Worm (Caenorhabditis elegans) whole organism, L4 larva: ENCODE measurements around the gene F19C6.5.

Experiments used
- F37D6.2 ChIP-seq: sonication (generic microtip); optimal IDR thresholded peaks from 2 replicates; lab custom pipeline; 2016; ENCODE audit warnings: mild to moderate bottlenecking, missing genetic modification characterization, missing compliant biosample characterization
- T26A8.4 ChIP-seq: fragments of 200-800 bp; sonication (Bioruptor generic); IDR thresholded peaks from 2 replicates; pipeline ENCODE4 v1.3.6; 2022; ENCODE audit warnings: missing genetic modification characterization, missing compliant biosample characterization
- Y5F2A.4 ChIP-seq: fragments of 200-800 bp; sonication (Bioruptor generic); optimal IDR thresholded peaks from 2 replicates; lab custom pipeline; 2018; ENCODE audit warnings: mild to moderate bottlenecking, missing genetic modification characterization, missing compliant biosample characterization
- Y75B8A.6 ChIP-seq: fragments of 200-800 bp; sonication (Bioruptor generic); IDR thresholded peaks from 2 replicates; pipeline ENCODE4 v1.3.6; 2022; ENCODE audit warnings: missing genetic modification reagents, missing genetic modification characterization, missing compliant biosample characterization
- ZK337.2 ChIP-seq: fragments of 200-800 bp; sonication (Bioruptor generic); IDR thresholded peaks from 2 replicates; pipeline ENCODE4 v1.3.6; 2022; ENCODE audit warnings: missing genetic modification reagents, missing genetic modification characterization, missing compliant biosample characterization
- aha-1 ChIP-seq: fragments of 150-350 bp; peaks from one replicate; lab custom pipeline; 2014; ENCODE audit warnings: missing biosample characterization, missing genetic modification characterization
- ama-1 ChIP-seq: fragments of 150-350 bp; optimal IDR thresholded peaks from 2 replicates; lab custom pipeline; 2014; ENCODE audit warnings: inconsistent platforms, mixed read lengths
- arid-1 ChIP-seq: fragments of 200-800 bp; sonication (Bioruptor generic); conservative IDR thresholded peaks from 2 replicates; pipeline ENCODE4 v1.3.6; 2022; ENCODE audit warnings: missing genetic modification reagents, missing genetic modification characterization, missing compliant biosample characterization
- ceh-20 ChIP-seq: fragments of 200-800 bp; sonication (Bioruptor generic); IDR thresholded peaks from 2 replicates; pipeline ENCODE4 v1.3.6; 2022; ENCODE audit warnings: missing genetic modification reagents, missing genetic modification characterization, missing compliant biosample characterization
- ceh-44 ChIP-seq: fragments of 200-800 bp; sonication (Bioruptor generic); IDR thresholded peaks from 2 replicates; pipeline ENCODE4 v1.3.6; 2022; ENCODE audit warnings: missing genetic modification reagents, missing genetic modification characterization, missing compliant biosample characterization
- cey-2 ChIP-seq: sonication (generic microtip); optimal IDR thresholded peaks from 3 replicates; lab custom pipeline; 2017; ENCODE audit warnings: missing genetic modification characterization, mild to moderate bottlenecking, missing compliant biosample characterization, antibody characterized with exemption, borderline replicate concordance; ENCODE audit not compliant: insufficient read depth
- ctbp-1 ChIP-seq: fragments of 200-800 bp; sonication (Bioruptor generic); IDR thresholded peaks from 2 replicates; pipeline ENCODE4 v1.3.6; 2022; ENCODE audit warnings: missing genetic modification reagents, missing genetic modification characterization, missing compliant biosample characterization
- daf-16 ChIP-seq, 3 experiments: sonication (generic microtip); optimal IDR thresholded peaks; 2 replicates each; lab custom pipeline; 2016 to 2017; ENCODE audit warnings: missing genetic modification characterization in 3 of 3, missing genetic modification reagents in 3 of 3, mild to moderate bottlenecking in 2 of 3, missing compliant biosample characterization in 2 of 3, missing biosample characterization in 1 of 3, moderate library complexity in 1 of 3
- dmd-6 ChIP-seq: fragments of 200-800 bp; sonication (Bioruptor generic); IDR thresholded peaks from 2 replicates; pipeline ENCODE4 v1.3.6; 2022; ENCODE audit warnings: missing genetic modification reagents, missing genetic modification characterization, missing compliant biosample characterization
- dpl-1 ChIP-seq: fragments of 150-350 bp; optimal IDR thresholded peaks from 2 replicates; lab custom pipeline; 2014; ENCODE audit warnings: missing biosample characterization, missing genetic modification reagents, missing genetic modification characterization
- duxl-1 ChIP-seq: sonication (generic microtip); optimal IDR thresholded peaks from 2 replicates; lab custom pipeline; 2016; ENCODE audit warnings: mild to moderate bottlenecking, missing genetic modification characterization, moderate library complexity, missing compliant biosample characterization; ENCODE audit not compliant: poor library complexity
- fos-1 ChIP-seq: fragments of 150-350 bp; optimal IDR thresholded peaks from 2 replicates; lab custom pipeline; 2014; ENCODE audit warnings: missing biosample characterization, missing genetic modification characterization
- hif-1 ChIP-seq, 2 experiments: sonication (generic microtip); optimal IDR thresholded peaks; 2 replicates each; lab custom pipeline; 2016 to 2017; ENCODE audit warnings: missing compliant biosample characterization in 2 of 2, missing genetic modification characterization in 2 of 2, missing genetic modification reagents in 2 of 2, missing genotype in 2 of 2, mild to moderate bottlenecking in 1 of 2
- hlh-11 ChIP-seq: fragments of 200-800 bp; sonication (Bioruptor generic); optimal IDR thresholded peaks from 2 replicates; lab custom pipeline; 2018; ENCODE audit warnings: mild to moderate bottlenecking, missing genetic modification characterization, missing compliant biosample characterization
- hmg-1.1 ChIP-seq: fragments of 200-800 bp; sonication (Bioruptor generic); IDR thresholded peaks from 2 replicates; pipeline ENCODE4 v1.3.6; 2022; ENCODE audit warnings: missing genetic modification reagents, missing genetic modification characterization, missing compliant biosample characterization
- jun-1 ChIP-seq: fragments of 150-350 bp; optimal IDR thresholded peaks from 2 replicates; lab custom pipeline; 2014; ENCODE audit warnings: missing biosample characterization, missing genetic modification reagents, missing genetic modification characterization
- lim-7 ChIP-seq: fragments of 200-800 bp; sonication (Bioruptor generic); IDR thresholded peaks from 2 replicates; pipeline ENCODE4 v1.3.6; 2022; ENCODE audit warnings: missing genetic modification characterization, missing compliant biosample characterization
- lin-1 ChIP-seq: fragments of 200-800 bp; sonication (Bioruptor generic); IDR thresholded peaks from 2 replicates; pipeline ENCODE4 v1.3.6; 2022; ENCODE audit warnings: missing genetic modification reagents, missing genetic modification characterization, missing compliant biosample characterization
- lin-15B ChIP-seq: fragments of 150-350 bp; sonication (generic microtip); optimal IDR thresholded peaks from 3 replicates; lab custom pipeline; 2014; ENCODE audit warnings: missing biosample characterization, missing genetic modification characterization
- lin-38 ChIP-seq: fragments of 200-800 bp; sonication (Bioruptor generic); IDR thresholded peaks from 2 replicates; pipeline ENCODE4 v1.3.6; 2022; ENCODE audit warnings: missing genetic modification reagents, missing genetic modification characterization, missing compliant biosample characterization
- mdl-1 ChIP-seq, 2 experiments: fragments of 150-350 bp in 1 of 2; sonication (generic microtip) in 1 of 2; optimal IDR thresholded peaks; 2 replicates each; lab custom pipeline; 2014 to 2017; ENCODE audit warnings: missing biosample characterization in 2 of 2, missing genetic modification characterization in 2 of 2
- nhr-11 ChIP-seq: fragments of 150-350 bp; optimal IDR thresholded peaks from 2 replicates; lab custom pipeline; 2014; ENCODE audit warnings: missing biosample characterization, missing genetic modification characterization
- nhr-111 ChIP-seq: fragments of 200-800 bp; sonication (Bioruptor generic); optimal IDR thresholded peaks from 2 replicates; lab custom pipeline; 2018; ENCODE audit warnings: mild to moderate bottlenecking, missing genetic modification characterization, missing compliant biosample characterization
- nhr-237 ChIP-seq: sonication (generic microtip); optimal IDR thresholded peaks from 2 replicates; lab custom pipeline; 2017; ENCODE audit warnings: missing biosample characterization, missing genetic modification characterization
- nhr-28 ChIP-seq: fragments of 150-350 bp; optimal IDR thresholded peaks from 2 replicates; lab custom pipeline; 2014; ENCODE audit warnings: missing biosample characterization, missing genetic modification characterization
- nhr-42 ChIP-seq: fragments of 200-800 bp; sonication (Bioruptor generic); IDR thresholded peaks from 2 replicates; pipeline ENCODE4 v1.3.6; 2022; ENCODE audit warnings: missing genetic modification characterization, missing compliant biosample characterization
- nhr-6 ChIP-seq: fragments of 150-350 bp; optimal IDR thresholded peaks from 2 replicates; lab custom pipeline; 2014; ENCODE audit warnings: missing biosample characterization, missing genetic modification characterization
- nhr-76 ChIP-seq: fragments of 150-350 bp; optimal IDR thresholded peaks from 2 replicates; lab custom pipeline; 2014; ENCODE audit warnings: missing biosample characterization, missing genetic modification characterization
- pha-4 ChIP-seq, 2 experiments: fragments of 150-350 bp in 1 of 2; fragments of 200-800 bp in 1 of 2; sonication (Bioruptor generic) in 1 of 2; IDR thresholded peaks in 1 of 2; optimal IDR thresholded peaks in 1 of 2; 2 replicates each; pipeline versions ENCODE4 v1.3.6 to Lab custom; 2014 to 2022; ENCODE audit warnings: missing genetic modification characterization in 2 of 2, missing genetic modification reagents in 2 of 2, missing biosample characterization in 1 of 2, missing compliant biosample characterization in 1 of 2
- rbr-2 ChIP-seq: sonication (generic microtip); optimal IDR thresholded peaks from 2 replicates; lab custom pipeline; 2016; ENCODE audit warnings: missing genotype, missing genetic modification characterization, missing compliant biosample characterization
- snpc-1.2 ChIP-seq: fragments of 200-800 bp; sonication (Bioruptor generic); IDR thresholded peaks from 2 replicates; pipeline ENCODE4 v1.3.6; 2022; ENCODE audit warnings: missing genetic modification reagents, missing genetic modification characterization, missing compliant biosample characterization
- tag-97 ChIP-seq: fragments of 200-800 bp; sonication (Bioruptor generic); IDR thresholded peaks from 2 replicates; pipeline ENCODE4 v1.3.6; 2022; ENCODE audit warnings: missing genetic modification characterization, missing compliant biosample characterization
- tra-1 ChIP-seq: fragments of 200-800 bp; sonication (Bioruptor generic); IDR thresholded peaks from 2 replicates; pipeline ENCODE4 v1.3.6; 2022; ENCODE audit warnings: missing genetic modification reagents, missing genetic modification characterization, missing compliant biosample characterization
- unc-130 ChIP-seq: sonication (generic microtip); optimal IDR thresholded peaks from 2 replicates; lab custom pipeline; 2016; ENCODE audit warnings: missing genetic modification reagents, missing genetic modification characterization, missing compliant biosample characterization
- unc-62 ChIP-seq, 3 experiments: fragments of 150-350 bp in 1 of 3; sonication (generic microtip); optimal IDR thresholded peaks in 2 of 3; peaks in 1 of 3; 1 replicate in 1 of 3; 2 replicates in 2 of 3; lab custom pipeline; 2014 to 2017; ENCODE audit warnings: missing biosample characterization in 3 of 3, missing genetic modification characterization in 3 of 3, missing genetic modification reagents in 3 of 3, missing genotype in 1 of 3
- vab-7 ChIP-seq: fragments of 200-800 bp; sonication (Bioruptor generic); IDR thresholded peaks from 2 replicates; pipeline ENCODE4 v1.3.6; 2022; ENCODE audit warnings: missing genetic modification reagents, missing genetic modification characterization, missing compliant biosample characterization
- zag-1 ChIP-seq: fragments of 150-350 bp; optimal IDR thresholded peaks from 2 replicates; lab custom pipeline; 2014; ENCODE audit warnings: missing biosample characterization, missing genetic modification characterization
- zip-2 ChIP-seq: fragments of 150-350 bp; optimal IDR thresholded peaks from 2 replicates; lab custom pipeline; 2014; ENCODE audit warnings: missing biosample characterization, missing genetic modification characterization
- ztf-7 ChIP-seq: fragments of 150-350 bp; optimal IDR thresholded peaks from 2 replicates; lab custom pipeline; 2014; ENCODE audit warnings: missing biosample characterization, missing genetic modification characterization

Gene F19C6.5

ce11 chrX:10026347-10026746 is 41.6 kb upstream of the F19C6.5 start (continued):
- TF ChIP-seq pha-4 (GFP tag; IDR thresholded peaks at IDR 0.05; lab: Robert Waterston, UW) (no peak), pha-4 (tag; optimal IDR thresholded peaks at IDR 0.05; lab: Kevin White, UChicago) (no peak), hif-1 (tag; optimal IDR thresholded peaks at IDR 0.05; lab: Kevin White, UChicago) (no peak), ceh-20 (GFP tag; lab: Robert Waterston, UW) (no peak), dpl-1 (GFP tag; lab: Kevin White, UChicago) (peak; percentile 10), mdl-1 (tag; optimal IDR thresholded peaks at IDR 0.05; lab: Kevin White, UChicago) (peak in 1 of 2 experiments; percentile 72), daf-16 (GFP tag; optimal IDR thresholded peaks at IDR 0.05; lab: Kevin White, UChicago) (peak in 1 of 2 experiments; percentile 40), daf-16 (tag; optimal IDR thresholded peaks at IDR 0.05; lab: Kevin White, UChicago) (no peak)

- TF ChIP-seq hmg-1.1 (GFP tag; lab: Robert Waterston, UW) = no peak
- TF ChIP-seq nhr-11 (tag; lab: Kevin White, UChicago) = peak; percentile 11
- TF ChIP-seq ctbp-1 (GFP tag; lab: Robert Waterston, UW) = no peak
- TF ChIP-seq nhr-42 (GFP tag; lab: Robert Waterston, UW) = no peak
- no peak for TF ChIP-seq nhr-6
- no peak for TF ChIP-seq nhr-111 (GFP tag; lab: Kevin White, UChicago)
- no peak for TF ChIP-seq dpl-1 (GFP tag; lab: Kevin White, UChicago)
- peak in 1 of 2 experiments; percentile 83 for TF ChIP-seq daf-16 (GFP tag; optimal IDR thresholded peaks at IDR 0.05; lab: Kevin White, UChicago)
- no peak for TF ChIP-seq daf-16 (tag; optimal IDR thresholded peaks at IDR 0.05; lab: Kevin White, UChicago)
- no peak for TF ChIP-seq fos-1 (tag; lab: Kevin White, UChicago)
- TF ChIP-seq Y75B8A.6 (GFP tag; lab: Robert Waterston, UW) = no peak
- TF ChIP-seq T26A8.4 = no peak
- TF ChIP-seq nhr-237 (tag; lab: Kevin White, UChicago) = no peak
- no peak for TF ChIP-seq unc-62 (GFP tag; optimal IDR thresholded peaks at IDR 0.05 in 1 of 2; lab: Kevin White, UChicago)
- TF ChIP-seq unc-62 (tag; optimal IDR thresholded peaks at IDR 0.05; lab: Kevin White, UChicago) = no peak
- TF ChIP-seq lim-7 (GFP tag; lab: Robert Waterston, UW) = no peak
- no peak for TF ChIP-seq vab-7
- no peak for TF ChIP-seq ceh-44
- no peak for TF ChIP-seq zip-2
- no peak for TF ChIP-seq mdl-1 (tag; optimal IDR thresholded peaks at IDR 0.05; lab: Kevin White, UChicago)
- no peak for TF ChIP-seq tra-1 (GFP tag; lab: Robert Waterston, UW)
- peak; percentile 25 for TF ChIP-seq hlh-11
- no peak for TF ChIP-seq ZK337.2
- no peak for TF ChIP-seq hif-1 (tag; optimal IDR thresholded peaks at IDR 0.05; lab: Kevin White, UChicago)
- no peak for TF ChIP-seq ceh-20 (GFP tag; lab: Robert Waterston, UW)
- no peak for TF ChIP-seq tag-97 (GFP tag; lab: Robert Waterston, UW)
- TF ChIP-seq zag-1 (tag; lab: Kevin White, UChicago) = no peak
Measured at ce11 chrX:10022016-10022415, 37.3 kb upstream of the F19C6.5 start, which contains the start of gene F42G10.1. Gene F42G10.1 (minus strand): TSS chrX:10022166.

- TF ChIP-seq rbr-2 (tag; lab: Kevin White, UChicago) (no peak), F37D6.2 (tag; lab: Kevin White, UChicago) (no peak), nhr-76 (no peak), Y5F2A.4 (GFP tag; lab: Kevin White, UChicago) (no peak), nhr-28 (no peak), ama-1 (lab: Kevin White, UChicago) (no peak), lin-1 (GFP tag; lab: Robert Waterston, UW) (no peak), lin-38 (no peak), T26A8.4 (no peak; the same call in 1 of the 2 replicates), hif-1 (tag; optimal IDR thresholded peaks at IDR 0.05; lab: Kevin White, UChicago) (no peak), tra-1 (GFP tag; lab: Robert Waterston, UW) (peak; percentile 75), ztf-7 (no peak), ceh-44 (no peak), lin-15B (tag; lab: Kevin White, UChicago) (no peak), pha-4 (GFP tag; IDR thresholded peaks at IDR 0.05; lab: Robert Waterston, UW) (peak; percentile 53; the same call in 1 of the 2 replicates), pha-4 (tag; optimal IDR thresholded peaks at IDR 0.05; lab: Kevin White, UChicago) (no peak), duxl-1 (tag; lab: Kevin White, UChicago) (no peak), aha-1 (tag; lab: Kevin White, UChicago) (peak; percentile 63), snpc-1.2 (peak; percentile 90), arid-1 (peak; percentile 82), dmd-6 (GFP tag; lab: Robert Waterston, UW) (0 out of 2 replicates have a peak, but pooled peaks have one; percentile 11), cey-2 (no peak), unc-130 (no peak), ceh-20 (GFP tag; lab: Robert Waterston, UW) (no peak), jun-1 (tag; lab: Kevin White, UChicago) (no peak)
Measured at ce11 chrX:10017975-10018654, 33.4 kb upstream of the F19C6.5 start, which contains the start of gene F19C6.4. Gene F19C6.4 (minus strand): TSS chrX:10018025.
